Worm (Caenorhabditis elegans) whole organism, L2 larva: Measurements from ENCODE around the gene vha-4.

Source experiments
- F13H6.1 ChIP-seq: sonication (generic microtip); optimal IDR thresholded peaks from 2 replicates; lab custom pipeline; 2016; ENCODE audit warnings: missing genetic modification characterization, missing compliant biosample characterization
- R02D3.7 ChIP-seq: fragments of 150-350 bp; optimal IDR thresholded peaks from 2 replicates; lab custom pipeline; 2014; ENCODE audit warnings: missing biosample characterization, missing genetic modification characterization
- Y55F3AM.14 ChIP-seq: fragments of 200-800 bp; sonication (Bioruptor generic); optimal IDR thresholded peaks from 2 replicates; lab custom pipeline; 2018; ENCODE audit warnings: mild to moderate bottlenecking, missing genetic modification characterization, missing compliant biosample characterization
- ZK546.5 ChIP-seq: sonication (generic microtip); optimal IDR thresholded peaks from 2 replicates; lab custom pipeline; 2017; ENCODE audit warnings: missing biosample characterization, missing genetic modification characterization
- alr-1 ChIP-seq: fragments of 150-350 bp; optimal IDR thresholded peaks from 2 replicates; lab custom pipeline; 2014; ENCODE audit warnings: missing biosample characterization, missing genetic modification characterization
- aly-2 ChIP-seq: fragments of 150-350 bp; optimal IDR thresholded peaks from 2 replicates; lab custom pipeline; 2014; ENCODE audit warnings: missing biosample characterization, missing genetic modification characterization
- blmp-1 ChIP-seq: sonication (generic microtip); optimal IDR thresholded peaks from 2 replicates; lab custom pipeline; 2017; ENCODE audit warnings: missing genetic modification characterization, mild to moderate bottlenecking, missing compliant biosample characterization, antibody characterized with exemption, moderate library complexity; ENCODE audit not compliant: insufficient read depth
- dmd-4 ChIP-seq: sonication (generic microtip); optimal IDR thresholded peaks from 2 replicates; lab custom pipeline; 2017; ENCODE audit warnings: missing biosample characterization, missing genetic modification characterization
- egl-27 ChIP-seq: sonication (generic microtip); optimal IDR thresholded peaks from 3 replicates; lab custom pipeline; 2017; ENCODE audit warnings: missing biosample characterization, missing genetic modification reagents, missing genetic modification characterization
- elt-1 ChIP-seq: fragments of 150-350 bp; optimal IDR thresholded peaks from 2 replicates; lab custom pipeline; 2014; ENCODE audit warnings: missing biosample characterization, missing genetic modification characterization
- fos-1 ChIP-seq: fragments of 150-350 bp; optimal IDR thresholded peaks from 2 replicates; lab custom pipeline; 2014; ENCODE audit warnings: missing biosample characterization, missing genetic modification characterization
- gmeb-1 ChIP-seq: fragments of 150-350 bp; optimal IDR thresholded peaks from 2 replicates; lab custom pipeline; 2014; ENCODE audit warnings: missing biosample characterization, missing genetic modification characterization
- lin-11 ChIP-seq: fragments of 150-350 bp; sonication (generic microtip); optimal IDR thresholded peaks from 2 replicates; lab custom pipeline; 2014; ENCODE audit warnings: missing biosample characterization, missing genetic modification characterization, inconsistent platforms, mixed read lengths
- lin-39 ChIP-seq: fragments of 150-350 bp; optimal IDR thresholded peaks from 2 replicates; lab custom pipeline; 2014; ENCODE audit warnings: missing biosample characterization, missing genetic modification reagents, missing genetic modification characterization
- lsy-2 ChIP-seq, 2 experiments: fragments of 150-350 bp in 1 of 2; sonication (generic microtip) in 1 of 2; optimal IDR thresholded peaks; 2 replicates each; lab custom pipeline; 2014 to 2017; ENCODE audit warnings: missing biosample characterization in 2 of 2, missing genetic modification characterization in 2 of 2
- mab-5 ChIP-seq: fragments of 150-350 bp; optimal IDR thresholded peaks from 2 replicates; lab custom pipeline; 2014; ENCODE audit warnings: missing biosample characterization, missing genetic modification characterization
- nhr-11 ChIP-seq: fragments of 150-350 bp; optimal IDR thresholded peaks from 2 replicates; lab custom pipeline; 2014; ENCODE audit warnings: missing biosample characterization, missing genetic modification characterization
- nhr-129 ChIP-seq: fragments of 150-350 bp; optimal IDR thresholded peaks from 2 replicates; lab custom pipeline; 2014; ENCODE audit warnings: missing biosample characterization, missing genetic modification characterization
- nhr-21 ChIP-seq: fragments of 150-350 bp; optimal IDR thresholded peaks from 2 replicates; lab custom pipeline; 2014; ENCODE audit warnings: missing biosample characterization, missing genetic modification characterization
- nhr-23 ChIP-seq: fragments of 150-350 bp; optimal IDR thresholded peaks from 2 replicates; lab custom pipeline; 2014; ENCODE audit warnings: missing biosample characterization, missing genetic modification reagents, missing genetic modification characterization
- nhr-25 ChIP-seq: fragments of 150-350 bp; sonication (generic microtip); optimal IDR thresholded peaks from 3 replicates; lab custom pipeline; 2014; ENCODE audit warnings: missing biosample characterization, missing genetic modification characterization
- nhr-6 ChIP-seq: fragments of 150-350 bp; optimal IDR thresholded peaks from 2 replicates; lab custom pipeline; 2014; ENCODE audit warnings: missing biosample characterization, missing genetic modification characterization
- sem-4 ChIP-seq: fragments of 150-350 bp; optimal IDR thresholded peaks from 2 replicates; lab custom pipeline; 2014; ENCODE audit warnings: missing biosample characterization, missing genetic modification reagents, missing genetic modification characterization
- skn-1 ChIP-seq: sonication (generic microtip); optimal IDR thresholded peaks from 2 replicates; lab custom pipeline; 2017; ENCODE audit warnings: missing biosample characterization, missing genetic modification characterization
- sma-3 ChIP-seq: sonication (generic microtip); optimal IDR thresholded peaks from 2 replicates; lab custom pipeline; 2016; ENCODE audit warnings: missing genetic modification reagents, missing genetic modification characterization, missing compliant biosample characterization
- sma-9 ChIP-seq, 2 experiments: fragments of 150-350 bp in 1 of 2; sonication (generic microtip) in 1 of 2; optimal IDR thresholded peaks; 2 replicates each; lab custom pipeline; 2014 to 2016; ENCODE audit warnings: missing genetic modification characterization in 2 of 2, mild to moderate bottlenecking in 1 of 2, missing biosample characterization in 1 of 2, missing compliant biosample characterization in 1 of 2, missing genetic modification reagents in 1 of 2, moderate library complexity in 1 of 2
- snpc-4 ChIP-seq: fragments of 150-350 bp; optimal IDR thresholded peaks from 2 replicates; lab custom pipeline; 2014; ENCODE audit warnings: missing biosample characterization, missing genetic modification characterization
- unc-39 ChIP-seq: fragments of 150-350 bp; optimal IDR thresholded peaks from 2 replicates; lab custom pipeline; 2014; ENCODE audit warnings: missing biosample characterization, missing genetic modification characterization
- unc-55 ChIP-seq: fragments of 150-350 bp; sonication (generic microtip); optimal IDR thresholded peaks from 3 replicates; lab custom pipeline; 2014; ENCODE audit warnings: missing biosample characterization, missing genetic modification reagents, missing genetic modification characterization
- zag-1 ChIP-seq: fragments of 150-350 bp; optimal IDR thresholded peaks from 2 replicates; lab custom pipeline; 2014; ENCODE audit warnings: missing biosample characterization, missing genetic modification characterization
- ztf-11 ChIP-seq: sonication (generic microtip); optimal IDR thresholded peaks from 2 replicates; lab custom pipeline; 2017; ENCODE audit warnings: missing biosample characterization, missing genetic modification characterization
- ztf-4 ChIP-seq: fragments of 150-350 bp; optimal IDR thresholded peaks from 2 replicates; lab custom pipeline; 2014; ENCODE audit warnings: missing biosample characterization, missing genetic modification characterization

vha-4 gene

ce11 chrII:7836613-7837226 is 42.4 kb downstream of the vha-4 start:
- TF ChIP-seq sem-4 (tag; lab: Kevin White, UChicago) (peak; percentile 58), ztf-4 (tag; lab: Kevin White, UChicago) (peak; percentile 30), F13H6.1 (tag; lab: Kevin White, UChicago) (peak; percentile 92), unc-55 (no peak), lsy-2 (tag; optimal IDR thresholded peaks at IDR 0.05; lab: Kevin White, UChicago) (peak in 1 of 2 experiments; percentile 44), elt-1 (tag; lab: Kevin White, UChicago) (no peak), egl-27 (tag; lab: Kevin White, UChicago) (no peak), mab-5 (tag; lab: Kevin White, UChicago) (peak; percentile 44), R02D3.7 (tag; lab: Kevin White, UChicago) (no peak), sma-9 (GFP tag; optimal IDR thresholded peaks at IDR 0.05; lab: Kevin White, UChicago) (peak; percentile 81), sma-9 (tag; optimal IDR thresholded peaks at IDR 0.05; lab: Kevin White, UChicago) (no peak), lin-39 (tag; lab: Kevin White, UChicago) (peak; percentile 39), nhr-21 (no peak), nhr-6 (tag; lab: Kevin White, UChicago) (peak; percentile 36), nhr-129 (tag; lab: Kevin White, UChicago) (peak; percentile 65)
- TF ChIP-seq, all 48 proteins: peak for 9

ce11 chrII:7835314-7835713 is 43.8 kb downstream of the vha-4 start, which contains the start of gene cex-2:
cex-2 (minus strand) TSS chrII:7835414.
- TF ChIP-seq nhr-23 (tag; lab: Kevin White, UChicago), result no peak
- TF ChIP-seq fos-1 (tag; lab: Kevin White, UChicago), result no peak
- TF ChIP-seq nhr-25 (tag; lab: Kevin White, UChicago), result no peak
- no peak for TF ChIP-seq dmd-4 (tag; lab: Kevin White, UChicago)
- TF ChIP-seq nhr-21, result no peak
- TF ChIP-seq nhr-129 (tag; lab: Kevin White, UChicago), result no peak

- TF ChIP-seq nhr-11 (tag; lab: Kevin White, UChicago) (no peak), mab-5 (tag; lab: Kevin White, UChicago) (no peak), lin-11 (no peak), snpc-4 (tag; lab: Kevin White, UChicago) (no peak), sma-3 (no peak), Y55F3AM.14 (no peak), nhr-129 (tag; lab: Kevin White, UChicago) (no peak), gmeb-1 (tag; lab: Kevin White, UChicago) (no peak), aly-2 (tag; lab: Kevin White, UChicago) (no peak), F13H6.1 (tag; lab: Kevin White, UChicago) (no peak), alr-1 (tag; lab: Kevin White, UChicago) (no peak)
Observed at ce11 chrII:7832054-7832453, 47.1 kb downstream of the vha-4 start, which contains the start of gene T09A5.14. T09A5.14 (plus strand) TSS chrII:7832354.

ce11 chrII:7829616-7830015 is 49.5 kb downstream of the vha-4 start:
- TF ChIP-seq zag-1 (tag; lab: Kevin White, UChicago), result no peak
- TF ChIP-seq skn-1 (tag; lab: Kevin White, UChicago), result no peak
- TF ChIP-seq nhr-6 (tag; lab: Kevin White, UChicago), result no peak
- no peak for TF ChIP-seq blmp-1 (tag; lab: Kevin White, UChicago)
- TF ChIP-seq dmd-4 (tag; lab: Kevin White, UChicago), result no peak
- no peak for TF ChIP-seq F13H6.1 (tag; lab: Kevin White, UChicago)
- TF ChIP-seq egl-27 (tag; lab: Kevin White, UChicago), result no peak
- TF ChIP-seq sem-4 (tag; lab: Kevin White, UChicago), result no peak
- TF ChIP-seq lin-11, result no peak
- no peak for TF ChIP-seq ZK546.5 (tag; lab: Kevin White, UChicago)
- no peak for TF ChIP-seq ztf-11
- TF ChIP-seq lin-39 (tag; lab: Kevin White, UChicago), result no peak
- no peak for TF ChIP-seq unc-39 (tag; lab: Kevin White, UChicago)
- no peak for TF ChIP-seq ztf-4 (tag; lab: Kevin White, UChicago)
- TF ChIP-seq, all 48 proteins: peak for 0
